Fruit fly (Drosophila melanogaster) ovary, adult (tissue): ENCODE data around the gene Dok.
A peak's percentile ranks its signal among the peaks of the same experiment; 100 is the strongest.

ENCODE experiments used
- CG17801 ChIP-seq: fragments of 200-800 bp; optimal IDR thresholded peaks from 2 replicates; lab custom pipeline; 2019; ENCODE audit warnings: missing biosample characterization, mild to moderate bottlenecking, missing genetic modification characterization, moderate library complexity; ENCODE audit not compliant: partially characterized antibody

Gene Dok

DNA sequence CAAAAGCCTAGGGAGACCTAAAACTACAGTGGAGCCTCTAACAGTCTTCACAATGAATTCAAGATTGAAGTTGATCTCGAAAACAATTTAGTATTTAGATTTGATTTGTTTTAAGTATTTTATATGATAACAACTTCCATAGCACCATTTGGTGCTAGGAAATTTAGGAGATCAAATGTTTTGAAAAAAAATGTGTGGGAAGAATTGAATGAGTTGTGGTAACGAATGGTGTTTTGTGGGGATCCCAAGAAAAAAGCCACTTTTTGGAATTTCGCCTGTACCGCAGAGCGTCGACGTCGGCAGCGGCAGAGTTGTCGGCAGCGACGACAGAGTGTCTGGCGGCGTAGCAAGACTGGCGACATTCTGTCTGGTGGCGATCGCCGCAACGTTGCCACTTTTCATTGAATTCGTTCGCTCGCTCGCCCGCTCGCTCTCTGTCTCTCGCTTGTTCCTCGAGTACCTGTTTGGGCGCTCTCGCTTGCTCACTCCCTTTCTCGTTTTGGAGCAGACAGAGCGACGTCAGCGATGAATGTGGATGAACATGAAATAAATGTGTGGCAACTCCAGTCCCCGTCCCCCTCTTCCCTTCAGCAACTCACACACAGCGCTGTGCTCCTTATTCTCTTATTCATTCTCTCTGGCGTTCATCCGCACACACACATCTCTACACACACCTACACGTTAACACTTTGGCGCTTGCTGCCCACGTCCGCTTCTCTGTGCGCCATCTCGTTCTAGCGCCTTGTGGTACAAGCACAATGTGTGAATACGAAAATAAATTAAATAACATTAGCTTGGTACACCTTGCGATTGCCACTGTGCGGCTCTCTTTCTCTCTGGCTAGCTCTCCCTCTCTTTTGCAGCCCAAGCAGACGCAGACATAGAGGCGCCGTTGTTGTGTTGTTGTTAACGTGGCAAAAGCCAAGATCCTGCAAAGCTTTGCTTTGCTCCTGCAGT, 24.3 kb upstream of the Dok start:
- TF ChIP-seq CG17801 (GFP tag; lab: Kevin White, UChicago): peak; percentile 73

- no peak for TF ChIP-seq CG17801 (GFP tag; lab: Kevin White, UChicago)
These were observed 23.7 kb upstream of the Dok start for dm6 chrX:7300356-7300721.

DNA sequence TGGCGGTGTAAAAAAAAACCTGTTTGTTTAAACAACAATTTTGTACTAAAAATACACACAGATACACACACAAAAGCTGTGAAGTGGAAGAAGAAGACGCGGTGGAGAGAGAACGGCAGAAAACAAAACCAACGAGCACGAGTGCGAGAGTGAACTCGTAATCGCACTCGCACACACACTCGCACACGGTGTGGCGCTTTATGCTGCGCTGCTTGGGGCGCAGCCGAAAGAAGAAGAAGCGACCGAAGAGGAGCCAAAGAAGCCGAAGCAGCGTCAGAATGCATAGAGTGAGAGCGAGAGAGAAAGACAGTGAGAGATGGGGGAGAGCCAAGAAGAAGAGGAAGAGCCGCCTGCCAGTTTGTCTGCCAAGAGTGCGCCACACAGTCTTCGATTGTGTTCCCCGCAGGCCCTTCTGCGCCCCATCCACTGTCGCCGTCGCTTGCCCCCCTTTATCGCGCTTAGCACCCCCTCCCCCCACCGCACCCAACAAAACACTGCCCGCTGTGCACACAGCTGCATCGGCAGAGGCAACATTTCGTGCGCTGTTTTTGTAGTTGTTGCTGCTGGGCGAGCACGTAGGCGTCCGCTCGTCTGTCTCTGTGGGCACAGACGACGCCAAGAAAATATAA, 23.2 kb upstream of the Dok start:
- TF ChIP-seq CG17801 (GFP tag; lab: Kevin White, UChicago): no peak

DNA sequence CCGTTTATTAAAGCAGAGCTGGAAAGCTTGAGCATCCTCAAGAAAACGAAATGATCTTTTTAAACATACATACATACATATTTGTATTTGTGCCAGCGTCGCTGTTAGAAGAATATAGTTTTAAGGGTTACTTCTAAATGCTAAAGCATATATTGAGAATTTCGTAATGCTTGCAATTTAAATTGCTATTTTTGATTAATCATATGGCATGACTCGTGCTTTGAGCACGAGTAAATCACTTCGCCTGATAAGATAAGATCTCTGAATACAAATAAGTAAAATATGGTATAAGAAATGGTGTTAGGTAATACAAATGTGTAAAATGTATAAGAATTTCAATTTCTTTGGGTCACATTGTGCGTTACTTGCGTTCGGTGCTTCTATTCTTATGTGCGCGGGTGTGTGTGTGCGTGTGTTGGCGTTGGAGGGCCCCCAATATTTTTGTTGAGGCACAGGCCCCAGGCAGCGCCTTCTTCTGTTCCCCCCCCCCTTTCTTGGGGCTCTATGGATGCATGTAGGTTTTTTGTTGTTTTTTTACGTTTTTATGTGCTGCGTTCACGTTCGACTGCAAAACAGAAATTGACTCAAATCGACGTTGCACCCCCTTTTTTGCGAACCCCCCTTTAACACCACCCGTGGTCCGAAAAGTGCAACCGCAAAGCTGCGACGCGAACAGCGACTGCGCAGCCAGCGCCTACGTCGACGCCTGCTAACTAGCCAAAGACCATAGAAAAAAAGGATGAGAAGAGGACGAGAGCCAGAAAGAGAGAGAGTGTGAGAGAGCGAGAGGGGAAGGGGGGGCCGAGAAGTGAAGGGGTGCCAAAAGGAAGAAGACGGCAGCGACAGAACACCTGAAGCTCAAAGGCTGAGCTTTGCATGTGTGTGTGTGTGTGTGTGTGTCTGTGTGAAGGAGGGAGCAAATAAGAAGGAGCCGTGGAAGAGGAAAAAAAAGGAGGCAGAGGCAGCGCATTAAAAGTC, 22.4 kb upstream of the Dok start:
- TF ChIP-seq CG17801 (GFP tag; lab: Kevin White, UChicago): no peak

DNA sequence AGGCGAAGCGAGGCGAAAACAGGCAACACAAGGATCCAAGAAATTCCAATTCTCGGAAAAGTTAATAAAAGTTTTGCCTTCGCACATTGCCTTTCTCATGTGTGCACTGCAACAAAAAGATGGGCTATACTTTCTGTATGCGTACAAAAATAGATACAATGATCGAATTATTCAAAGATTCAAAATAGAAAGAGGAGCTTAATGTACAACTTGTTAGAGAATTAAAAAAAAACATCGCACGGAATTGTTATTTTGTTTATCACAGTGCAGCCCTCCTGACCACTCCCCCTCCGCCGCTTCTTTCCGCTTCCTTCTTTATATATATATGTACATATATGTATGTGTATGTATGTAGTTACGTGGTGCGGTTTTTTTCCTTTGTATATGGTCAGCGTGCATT, 21.7 kb upstream of the Dok start:
- TF ChIP-seq CG17801 (GFP tag; lab: Kevin White, UChicago): no peak

- no peak for TF ChIP-seq CG17801 (GFP tag; lab: Kevin White, UChicago)
These were observed 20.1 kb upstream of the Dok start for dm6 chrX:7303848-7304427.

- no peak for TF ChIP-seq CG17801 (GFP tag; lab: Kevin White, UChicago)
These were observed 19.1 kb upstream of the Dok start for dm6 chrX:7304798-7305447.

DNA sequence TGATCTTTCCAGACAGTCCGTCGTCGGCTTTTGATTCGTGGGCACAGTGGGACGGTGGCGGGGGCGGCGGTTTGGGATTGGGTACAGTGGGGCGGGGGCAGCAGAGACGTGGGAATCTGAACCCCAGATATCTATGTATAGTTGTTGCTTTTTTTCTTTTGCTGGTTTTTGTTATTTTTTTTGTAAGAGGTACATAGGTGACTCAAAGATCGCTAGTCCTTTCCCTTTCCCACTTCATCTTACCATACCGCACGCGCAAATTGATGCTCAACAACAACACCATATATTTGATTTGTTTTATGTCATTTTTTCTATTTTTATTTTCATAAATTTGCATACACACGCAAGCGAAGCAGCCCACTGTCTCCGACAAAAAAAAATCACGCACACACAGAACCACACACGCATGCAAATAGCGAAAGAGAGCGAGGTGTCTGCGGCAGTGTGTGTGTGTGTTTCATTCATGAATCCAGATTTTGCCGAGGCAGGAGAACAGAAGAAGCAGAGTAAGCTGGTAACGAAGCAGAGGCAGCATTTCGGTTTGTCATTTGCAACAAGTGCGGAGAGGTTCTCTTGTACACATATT, 18.2 kb upstream of the Dok start:
- TF ChIP-seq CG17801 (GFP tag; lab: Kevin White, UChicago): no peak

dm6 chrX:7306538-7307477, 17.2 kb upstream of the Dok start:
- TF ChIP-seq CG17801 (GFP tag; lab: Kevin White, UChicago): no peak

DNA sequence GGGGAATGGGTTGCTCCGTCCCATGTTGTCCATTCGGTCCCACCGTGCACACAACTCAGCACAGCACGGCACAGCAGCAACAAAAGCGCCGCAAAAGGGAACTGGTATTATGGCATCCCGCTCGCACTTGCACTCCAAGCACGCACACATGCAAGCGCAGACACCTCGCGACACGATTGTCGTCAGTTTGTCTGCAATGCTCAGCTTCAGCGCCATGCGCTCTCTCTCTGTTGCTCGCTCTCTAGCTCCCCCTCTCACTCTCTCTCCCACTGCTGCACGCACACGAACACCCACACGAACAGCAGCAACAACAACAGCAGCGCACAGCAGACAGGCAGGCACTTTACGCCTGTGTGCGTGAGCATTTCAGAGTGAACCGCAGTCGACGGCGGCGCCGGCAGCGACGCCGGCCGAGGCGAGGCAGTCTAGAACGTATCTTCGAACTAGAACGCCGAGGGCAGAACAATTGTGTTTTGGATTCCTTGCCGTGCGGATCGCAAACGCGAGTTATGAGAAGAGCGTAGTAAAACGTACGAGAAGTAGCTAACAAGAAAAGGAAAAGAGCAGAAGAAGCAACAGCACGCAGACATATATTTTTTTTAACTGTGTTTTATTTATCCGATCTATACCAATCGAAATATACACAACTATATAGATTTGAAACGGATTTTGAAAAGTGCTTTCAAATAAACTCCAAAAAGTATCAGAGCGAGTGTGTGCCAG, 16.4 kb upstream of the Dok start, which contains the start of gene brk:
TSS of gene brk (plus strand) at position 462 of the 723 bp plus-strand sequence.
- peak; percentile 7 for TF ChIP-seq CG17801 (GFP tag; lab: Kevin White, UChicago)

DNA sequence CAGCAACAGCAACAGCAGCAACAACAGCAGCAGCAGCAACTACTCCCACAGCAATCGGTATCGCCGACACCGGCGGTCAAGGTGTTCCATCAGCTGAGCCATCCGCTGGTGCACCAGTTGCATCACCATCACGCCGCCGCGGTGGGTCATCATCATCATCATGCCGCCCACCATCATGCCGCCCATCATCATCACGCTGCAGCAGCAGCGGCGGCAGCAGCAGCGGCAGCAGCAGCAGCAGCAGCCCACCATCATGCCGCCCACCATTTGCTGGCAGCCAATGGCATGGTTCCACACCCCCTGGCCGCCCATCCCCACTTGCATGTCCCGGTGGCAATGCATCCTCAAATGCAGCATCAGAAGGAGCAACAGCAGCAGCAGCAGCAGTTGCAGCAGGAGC, 15.2 kb upstream of the Dok start:
- TF ChIP-seq CG17801 (GFP tag; lab: Kevin White, UChicago): no peak

dm6 chrX:7312406-7312805, 11.6 kb upstream of the Dok start:
- no peak for TF ChIP-seq CG17801 (GFP tag; lab: Kevin White, UChicago)
